Worm (Caenorhabditis elegans) whole organism, L1 larva: Measurements from ENCODE around the gene T12A7.9.

Source experiments
- egl-27 ChIP-seq, 2 experiments: fragments of 150-350 bp in 1 of 2; sonication (generic microtip); optimal IDR thresholded peaks; 3 replicates each; lab custom pipeline; 2017 to 2018; ENCODE audit warnings: missing biosample characterization in 2 of 2, missing genetic modification characterization in 2 of 2, missing genetic modification reagents in 2 of 2
- elt-2 ChIP-seq: sonication (generic microtip); optimal IDR thresholded peaks from 2 replicates; lab custom pipeline; 2016; ENCODE audit warnings: missing genetic modification characterization, mild to moderate bottlenecking, inconsistent platforms, missing compliant biosample characterization, missing genetic modification reagents
- elt-3 ChIP-seq, 6 experiments: fragments of 150-350 bp in 1 of 6; sonication (generic microtip); optimal IDR thresholded peaks; 2 replicates each; lab custom pipeline; 2017 to 2018; ENCODE audit warnings: missing biosample characterization in 6 of 6, missing genetic modification characterization in 6 of 6, inconsistent platforms in 1 of 6
- isw-1 ChIP-seq: fragments of 200-800 bp; sonication (Bioruptor generic); IDR thresholded peaks from 2 replicates; pipeline ENCODE4 v1.3.6; 2022; ENCODE audit warnings: missing genetic modification characterization, missing compliant biosample characterization
- jun-1 ChIP-seq: fragments of 150-350 bp; optimal IDR thresholded peaks from 2 replicates; lab custom pipeline; 2014; ENCODE audit warnings: missing biosample characterization, missing genetic modification reagents, missing genetic modification characterization
- nhr-237 ChIP-seq: fragments of 150-350 bp; optimal IDR thresholded peaks from 2 replicates; lab custom pipeline; 2014; ENCODE audit warnings: missing biosample characterization, missing genetic modification characterization
- unc-62 ChIP-seq: fragments of 150-350 bp; optimal IDR thresholded peaks from 2 replicates; lab custom pipeline; 2014; ENCODE audit warnings: missing biosample characterization, missing genetic modification reagents, missing genetic modification characterization
- vab-15 ChIP-seq: sonication (generic microtip); optimal IDR thresholded peaks from 2 replicates; lab custom pipeline; 2017; ENCODE audit warnings: missing genotype, mild to moderate bottlenecking, missing genetic modification characterization, missing compliant biosample characterization
- ztf-11 ChIP-seq, 2 experiments: sonication (generic microtip); optimal IDR thresholded peaks; 2 replicates each; lab custom pipeline; 2016 to 2017; ENCODE audit warnings: missing genetic modification characterization in 2 of 2, missing biosample characterization in 1 of 2, missing compliant biosample characterization in 1 of 2

ce11 chrIV:11744287-11744686 is 11.5 kb downstream of the T12A7.9 start:
- TF ChIP-seq egl-27 (tag; optimal IDR thresholded peaks at IDR 0.05; lab: Kevin White, UChicago) (no peak), nhr-237 (no peak), elt-2 (tag; lab: Kevin White, UChicago) (no peak), elt-3 (tag; optimal IDR thresholded peaks at IDR 0.05; lab: Kevin White, UChicago) (no peak), jun-1 (tag; lab: Kevin White, UChicago) (no peak), isw-1 (no peak), ztf-11 (tag; optimal IDR thresholded peaks at IDR 0.05; lab: Kevin White, UChicago) (no peak), vab-15 (no peak), unc-62 (GFP tag; lab: Kevin White, UChicago) (no peak)
